Fruit fly (Drosophila melanogaster) whole organism: ENCODE measurements around the gene CG46244.

Experiments
- pan ChIP-seq: fragments of >200 bp; optimal IDR thresholded peaks from 2 replicates; lab custom pipeline; 2017
- psq ChIP-seq: fragments of >200 bp; optimal IDR thresholded peaks from 2 replicates; lab custom pipeline; 2017

dm6 chr2L:19594102-19594501 is 12.3 kb upstream of the CG46244 start:
- TF ChIP-seq pan (no peak), psq (lab: Kevin White, UChicago) (no peak)
